Worm (Caenorhabditis elegans): ENCODE data around the gene Y66D12A.16.

The Y66D12A.16 gene

DNA sequence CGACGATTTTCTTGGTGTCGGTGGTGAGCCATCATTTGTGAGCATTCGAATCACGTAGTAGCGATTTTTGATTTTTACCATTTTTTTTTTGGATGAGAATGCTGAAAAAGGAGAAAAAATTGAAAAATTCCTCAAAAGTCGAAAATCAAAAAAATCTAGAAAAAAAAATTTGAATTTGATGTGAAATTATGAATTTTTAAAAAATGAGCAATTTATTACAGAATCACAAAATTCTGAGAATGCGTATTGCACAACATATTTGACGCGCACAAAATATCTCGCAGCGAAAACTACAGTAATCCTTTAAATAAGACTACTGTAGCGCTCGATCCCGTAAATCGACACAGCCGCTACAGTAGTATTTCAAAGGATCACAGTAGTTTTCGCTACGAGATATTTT, 36.1 kb upstream of the Y66D12A.16 start, which contains the start of gene popl-5:
popl-5 (minus strand) TSS at position 101 of the 400 bp plus-strand sequence.
- no peak for TF ChIP-seq let-607 (tag; optimal IDR thresholded peaks at IDR 0.05)
- TF ChIP-seq mel-28 (tag; optimal IDR thresholded peaks at IDR 0.05; ENCODE audit: borderline replicate concordance), result no peak
- TF ChIP-seq F23B12.7 (tag; optimal IDR thresholded peaks at IDR 0.05; ENCODE audit: insufficient read depth), result no peak
- TF ChIP-seq zfh-2 (GFP tag; conservative IDR thresholded peaks at IDR 0.05), result no peak
- TF ChIP-seq ama-1 (optimal IDR thresholded peaks at IDR 0.05), result no peak
- TF ChIP-seq ama-1 (GFP tag; optimal IDR thresholded peaks at IDR 0.05), result no peak
- TF ChIP-seq ceh-91 (GFP tag; IDR thresholded peaks at IDR 0.05), result no peak
- TF ChIP-seq chd-7 (tag; optimal IDR thresholded peaks at IDR 0.05), result no peak
- TF ChIP-seq snpc-1.3 (tag; optimal IDR thresholded peaks at IDR 0.05; ENCODE audit: insufficient read depth), result no peak
- TF ChIP-seq sptf-2 (GFP tag; optimal IDR thresholded peaks at IDR 0.05), result no peak
- no peak for TF ChIP-seq nhr-90 (tag; optimal IDR thresholded peaks at IDR 0.05)
- TF ChIP-seq snpc-4 (GFP tag; optimal IDR thresholded peaks at IDR 0.05), result no peak
- no peak for TF ChIP-seq snpc-4 (tag; optimal IDR thresholded peaks at IDR 0.05)
- TF ChIP-seq egl-18 (GFP tag; IDR thresholded peaks at IDR 0.05), result no peak
- TF ChIP-seq F57C9.4 (tag; optimal IDR thresholded peaks at IDR 0.05), result no peak
- TF ChIP-seq Y53G8AR.9 (GFP tag; conservative IDR thresholded peaks at IDR 0.05), result no peak

DNA sequence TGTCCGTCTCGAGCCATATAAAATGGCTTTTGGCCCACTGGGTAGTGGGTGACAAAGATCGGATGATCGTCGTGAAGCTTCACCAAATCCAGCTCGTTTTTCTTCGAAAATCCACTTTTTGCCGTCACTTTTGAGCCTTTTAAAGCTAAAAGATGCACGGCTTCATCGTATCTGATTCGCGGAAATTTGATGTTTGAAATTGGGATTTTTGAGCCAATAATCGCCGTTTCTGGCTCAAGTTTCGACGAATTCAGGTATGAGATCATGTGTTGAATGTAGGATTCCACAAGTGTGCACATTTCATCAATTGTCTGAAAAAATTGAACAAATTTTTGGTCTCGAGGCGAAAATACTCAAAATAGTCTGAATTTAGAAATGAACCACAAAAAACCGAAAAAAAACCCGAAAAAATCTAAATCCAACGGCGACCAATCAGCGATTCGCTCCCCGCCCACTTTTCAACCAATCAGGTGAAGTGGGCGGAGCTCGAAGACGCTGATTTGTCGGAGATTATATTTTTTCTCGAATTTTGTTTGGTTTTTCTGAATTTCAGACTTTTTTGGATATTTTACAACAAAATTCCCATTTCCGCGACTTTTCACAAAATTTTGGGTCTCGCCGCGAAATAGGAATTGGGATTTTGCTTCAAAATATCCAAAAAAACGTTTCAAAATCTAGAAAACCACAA, 34.5 kb upstream of the Y66D12A.16 start:
- no peak for TF ChIP-seq nfya-2 (GFP tag; IDR thresholded peaks at IDR 0.05)
- TF ChIP-seq lin-40 (tag; optimal IDR thresholded peaks at IDR 0.05), result no peak
- TF ChIP-seq B0261.1 (tag; optimal IDR thresholded peaks at IDR 0.05), result no peak
- no peak for TF ChIP-seq B0035.1 (tag; optimal IDR thresholded peaks at IDR 0.05)
- no peak for TF ChIP-seq ztf-18 (tag; optimal IDR thresholded peaks at IDR 0.05)
- no peak for TF ChIP-seq nhr-90 (tag; optimal IDR thresholded peaks at IDR 0.05)
- TF ChIP-seq nhr-27 (tag; optimal IDR thresholded peaks at IDR 0.05), result no peak
- no peak for TF ChIP-seq rpc-1 (optimal IDR thresholded peaks at IDR 0.05)
- TF ChIP-seq rpc-1 (tag; optimal IDR thresholded peaks at IDR 0.05), result no peak
- no peak for TF ChIP-seq F23B12.7 (tag; optimal IDR thresholded peaks at IDR 0.05; ENCODE audit: insufficient read depth)
- TF ChIP-seq lin-35 (GFP tag; optimal IDR thresholded peaks at IDR 0.05), result no peak
- no peak for TF ChIP-seq dox-1 (GFP tag; IDR thresholded peaks at IDR 0.05)
- no peak for TF ChIP-seq akir-1 (GFP tag; optimal IDR thresholded peaks at IDR 0.05)
- no peak for TF ChIP-seq attf-5 (GFP tag; optimal IDR thresholded peaks at IDR 0.05)
- no peak for TF ChIP-seq lsy-27 (tag; optimal IDR thresholded peaks at IDR 0.05; ENCODE audit: borderline replicate concordance, insufficient read depth)

DNA sequence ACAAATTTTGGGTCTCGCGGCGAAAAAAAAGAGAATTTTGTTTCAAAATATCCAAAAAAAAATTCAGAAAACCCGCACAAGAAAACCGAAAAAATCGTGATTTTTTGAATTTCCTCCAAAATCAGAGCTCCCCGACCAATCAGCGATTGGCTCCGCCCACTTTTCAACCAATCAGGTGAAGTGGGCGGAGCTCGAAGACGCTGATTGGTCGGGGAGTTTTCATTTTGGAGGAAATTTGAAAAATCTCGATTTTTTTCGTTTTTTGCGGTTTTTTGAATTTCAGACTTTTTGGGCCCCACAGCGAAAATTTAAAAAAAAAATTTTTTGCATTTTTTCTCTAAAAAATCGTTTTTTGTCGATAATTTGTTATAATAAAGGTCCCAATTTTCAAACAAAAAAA, 33.8 kb upstream of the Y66D12A.16 start:
- TF ChIP-seq F37B4.10 (GFP tag; IDR thresholded peaks at IDR 0.05) (no peak), atf-7 (tag; optimal IDR thresholded peaks at IDR 0.05) (no peak), Y79H2A.3 (GFP tag; conservative IDR thresholded peaks at IDR 0.05) (no peak), nfya-1 (tag; optimal IDR thresholded peaks at IDR 0.05; ENCODE audit: borderline replicate concordance, insufficient read depth) (no peak), Y53F4B.3 (GFP tag; IDR thresholded peaks at IDR 0.05) (no peak), hlh-26 (GFP tag; conservative IDR thresholded peaks at IDR 0.05) (no peak), aptf-2 (GFP tag; conservative IDR thresholded peaks at IDR 0.05) (no peak)
